Fruit fly (Drosophila melanogaster) whole organism, adult: ENCODE data around the gene CG6071.

Source experiments
- CG12768 ChIP-seq: fragments of 200-800 bp; sonication (Bioruptor generic); optimal IDR thresholded peaks from 2 replicates; lab custom pipeline; 2017; ENCODE audit warnings: missing biosample characterization, missing genetic modification characterization, mild to moderate bottlenecking, moderate library complexity, missing genetic modification reagents
- CG14711 ChIP-seq: fragments of 200-800 bp; sonication (Bioruptor generic); optimal IDR thresholded peaks from 2 replicates; lab custom pipeline; 2018; ENCODE audit warnings: missing biosample characterization, mild to moderate bottlenecking, missing genetic modification characterization, moderate library complexity
- CG1620 ChIP-seq: fragments of 200-800 bp; sonication (Bioruptor generic); optimal IDR thresholded peaks from 2 replicates; lab custom pipeline; 2016; ENCODE audit warnings: missing biosample characterization, missing genetic modification characterization
- CG33017 ChIP-seq: fragments of 200-800 bp; sonication (Bioruptor generic); optimal IDR thresholded peaks from 2 replicates; lab custom pipeline; 2018; ENCODE audit warnings: missing biosample characterization, mild to moderate bottlenecking, missing genetic modification characterization, moderate library complexity
- Clk ChIP-seq: fragments of 200-800 bp; sonication (Bioruptor generic); optimal IDR thresholded peaks from 2 replicates; lab custom pipeline; 2017; ENCODE audit warnings: missing biosample characterization, missing genetic modification characterization
- Crg-1 ChIP-seq: fragments of 200-800 bp; sonication (Bioruptor generic); optimal IDR thresholded peaks from 2 replicates; lab custom pipeline; 2016; ENCODE audit warnings: missing biosample characterization, missing genetic modification characterization
- Hr96 ChIP-seq: fragments of 200-800 bp; sonication (Bioruptor generic); optimal IDR thresholded peaks from 2 replicates; lab custom pipeline; 2016; ENCODE audit warnings: missing biosample characterization, missing genetic modification characterization
- cic ChIP-seq: fragments of 200-800 bp; sonication (Bioruptor generic); optimal IDR thresholded peaks from 2 replicates; lab custom pipeline; 2017; ENCODE audit warnings: missing biosample characterization, mild to moderate bottlenecking, missing genetic modification characterization, moderate library complexity
- kay ChIP-seq: fragments of 200-800 bp; sonication (Bioruptor generic); peaks from one replicate; lab custom pipeline; 2016; ENCODE audit warnings: missing biosample characterization, missing genetic modification characterization, borderline replicate concordance
- ovo ChIP-seq: fragments of 200-800 bp; sonication (Bioruptor generic); optimal IDR thresholded peaks from 2 replicates; lab custom pipeline; 2016; ENCODE audit warnings: missing biosample characterization, missing genetic modification characterization
- pad ChIP-seq: fragments of 200-800 bp; sonication (Bioruptor generic); optimal IDR thresholded peaks from 3 replicates; lab custom pipeline; 2017; ENCODE audit warnings: missing biosample characterization, missing genetic modification characterization, mild to moderate bottlenecking, moderate library complexity, missing genetic modification reagents
- toe ChIP-seq: fragments of 200-800 bp; sonication (Bioruptor generic); optimal IDR thresholded peaks from 2 replicates; lab custom pipeline; 2016; ENCODE audit warnings: missing biosample characterization, missing genetic modification characterization

DNA sequence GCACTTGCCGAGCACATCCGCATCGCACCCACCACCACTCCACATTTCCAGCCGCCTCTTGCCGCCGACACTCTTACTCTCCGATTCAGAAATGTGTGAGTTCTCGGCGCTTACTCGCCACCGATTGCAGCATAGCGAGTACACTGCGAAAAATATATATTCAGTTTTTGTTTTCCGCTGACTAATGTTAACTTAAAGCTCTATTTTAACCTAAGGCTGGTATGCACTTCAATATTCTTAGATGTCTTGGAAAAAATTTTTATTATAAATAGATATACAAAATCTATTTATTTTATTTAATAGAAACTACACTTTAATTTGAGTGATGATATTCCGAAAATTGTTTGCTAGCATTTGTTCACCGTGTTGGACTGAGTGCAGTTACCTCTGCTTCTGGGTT lies 46.6 kb downstream of the CG6071 start:
- TF ChIP-seq pad (GFP tag; lab: Kevin White, UChicago) (no peak), kay (GFP tag; lab: Kevin White, UChicago) (no peak), cic (no peak), toe (GFP tag; lab: Kevin White, UChicago) (no peak), CG33017 (tag; lab: Kevin White, UChicago) (peak; percentile 48), CG1620 (no peak), Crg-1 (GFP tag; lab: Kevin White, UChicago) (no peak), Hr96 (GFP tag; lab: Kevin White, UChicago) (no peak), Clk (GFP tag; lab: Kevin White, UChicago) (no peak), CG12768 (GFP tag; lab: Kevin White, UChicago) (no peak), ovo (GFP tag; lab: Kevin White, UChicago) (no peak), CG14711 (tag; lab: Kevin White, UChicago) (no peak)
